Worm (Caenorhabditis elegans) whole organism, L1 larva: ENCODE results near the gene cra-1.

ENCODE experiments used
- ama-1 ChIP-seq: fragments of 150-350 bp; optimal IDR thresholded peaks from 2 replicates; lab custom pipeline; 2014
- elt-2 ChIP-seq: sonication (generic microtip); optimal IDR thresholded peaks from 2 replicates; lab custom pipeline; 2016; ENCODE audit warnings: missing genetic modification characterization, mild to moderate bottlenecking, inconsistent platforms, missing compliant biosample characterization, missing genetic modification reagents
- fkh-10 ChIP-seq: sonication (generic microtip); optimal IDR thresholded peaks from 2 replicates; lab custom pipeline; 2017; ENCODE audit warnings: missing biosample characterization, missing genetic modification reagents, missing genetic modification characterization
- nhr-237 ChIP-seq: fragments of 150-350 bp; optimal IDR thresholded peaks from 2 replicates; lab custom pipeline; 2014; ENCODE audit warnings: missing biosample characterization, missing genetic modification characterization
- nhr-71 ChIP-seq: sonication (generic microtip); optimal IDR thresholded peaks from 2 replicates; lab custom pipeline; 2016; ENCODE audit warnings: mild to moderate bottlenecking, missing genetic modification characterization, moderate library complexity, missing compliant biosample characterization
- pqm-1 ChIP-seq: sonication (generic microtip); optimal IDR thresholded peaks from 3 replicates; lab custom pipeline; 2017; ENCODE audit warnings: missing biosample characterization, missing genetic modification characterization
- snpc-4 ChIP-seq: fragments of 150-350 bp; optimal IDR thresholded peaks from 2 replicates; lab custom pipeline; 2014; ENCODE audit warnings: missing biosample characterization, missing genetic modification characterization
- unc-86 ChIP-seq: sonication (generic microtip); optimal IDR thresholded peaks from 2 replicates; lab custom pipeline; 2016; ENCODE audit warnings: missing genetic modification characterization, missing compliant biosample characterization
- unc-98 ChIP-seq: fragments of 200-800 bp; sonication (Bioruptor generic); IDR thresholded peaks from 2 replicates; pipeline ENCODE4 v1.3.6; 2022; ENCODE audit warnings: missing genetic modification characterization, missing compliant biosample characterization
- zag-1 ChIP-seq: fragments of 150-350 bp; optimal IDR thresholded peaks from 2 replicates; lab custom pipeline; 2014; ENCODE audit warnings: missing biosample characterization, missing genetic modification characterization
- ztf-11 ChIP-seq, 2 experiments: sonication (generic microtip); optimal IDR thresholded peaks; 2 replicates each; lab custom pipeline; 2016 to 2017; ENCODE audit warnings: missing genetic modification characterization in 2 of 2, missing biosample characterization in 1 of 2, missing compliant biosample characterization in 1 of 2

DNA sequence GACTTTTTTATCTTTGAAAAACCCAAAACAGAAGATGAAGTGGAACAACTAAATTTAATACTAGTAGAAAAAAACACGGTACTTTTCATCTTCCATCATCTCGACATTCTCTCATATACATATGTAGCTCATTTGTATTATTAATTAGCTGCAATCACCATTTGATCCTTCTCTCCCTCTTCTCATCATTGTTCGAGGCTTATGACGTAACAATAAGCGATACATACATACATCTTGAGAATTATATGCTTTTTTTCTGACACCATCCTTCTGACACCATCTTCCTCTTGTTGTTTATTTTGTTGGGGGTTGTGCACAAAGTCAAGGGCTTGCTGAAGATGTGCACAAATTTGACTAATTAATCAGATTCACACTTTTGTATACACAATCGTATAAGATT is 31.9 kb downstream of the cra-1 start:
- TF ChIP-seq zag-1 (tag; lab: Kevin White, UChicago) (no peak), nhr-237 (no peak), elt-2 (tag; lab: Kevin White, UChicago) (no peak), unc-98 (GFP tag; lab: Robert Waterston, UW) (no peak), ztf-11 (tag; optimal IDR thresholded peaks at IDR 0.05; lab: Kevin White, UChicago) (no peak), nhr-71 (tag; lab: Kevin White, UChicago) (no peak), fkh-10 (GFP tag; lab: Kevin White, UChicago) (no peak), ama-1 (lab: Kevin White, UChicago) (no peak), snpc-4 (tag; lab: Kevin White, UChicago) (no peak), unc-86 (tag; lab: Kevin White, UChicago) (no peak), pqm-1 (tag; lab: Kevin White, UChicago) (no peak)
